Worm (Caenorhabditis elegans): ENCODE results near the gene Y51A2A.4.

Gene Y51A2A.4

ce11 chrV:18265514-18265913 is 25.2 kb upstream of the Y51A2A.4 start:
- TF ChIP-seq cey-2 (tag; optimal IDR thresholded peaks at IDR 0.05; ENCODE audit: borderline replicate concordance, insufficient read depth) (no peak), aha-1 (tag) (peak; percentile 91)

ce11 chrV:18266238-18266637 is 24.5 kb upstream of the Y51A2A.4 start, which contains the start of gene R10E8.6:
R10E8.6 (minus strand) TSS chrV:18266391.
- TF ChIP-seq sdz-12 (GFP tag; optimal IDR thresholded peaks at IDR 0.05) (no peak), php-3 (GFP tag; IDR thresholded peaks at IDR 0.05) (peak; percentile 93), hlh-11 (tag; optimal IDR thresholded peaks at IDR 0.05) (peak; percentile 63), ceh-20 (GFP tag; IDR thresholded peaks at IDR 0.05) (no peak), nhr-10 (tag; optimal IDR thresholded peaks at IDR 0.05) (no peak), dmd-6 (GFP tag; IDR thresholded peaks at IDR 0.05) (peak; percentile 45), dve-1 (tag; optimal IDR thresholded peaks at IDR 0.05; ENCODE audit: insufficient read depth) (peak; percentile 57), lin-13 (GFP tag; optimal IDR thresholded peaks at IDR 0.05) (no peak), aha-1 (tag) (peak; percentile 79), daf-12 (tag; optimal IDR thresholded peaks at IDR 0.05) (no peak), nhr-28 (tag; optimal IDR thresholded peaks at IDR 0.05) (peak; percentile 35), daf-16 (GFP tag; optimal IDR thresholded peaks at IDR 0.05) (no peak), daf-16 (tag; optimal IDR thresholded peaks at IDR 0.05) (peak; percentile 33)

ce11 chrV:18268744-18269143 is 22.0 kb upstream of the Y51A2A.4 start, which contains the start of gene fbxa-213:
fbxa-213 (minus strand) TSS chrV:18268844.
- TF ChIP-seq unc-62 (GFP tag; optimal IDR thresholded peaks at IDR 0.05 in 1 of 2): peak in 1 of 2 experiments; percentile 55
- TF ChIP-seq unc-62 (tag; optimal IDR thresholded peaks at IDR 0.05): no peak
- TF ChIP-seq daf-8 (GFP tag; IDR thresholded peaks at IDR 0.05): no peak

ce11 chrV:18269885-18270284 is 20.9 kb upstream of the Y51A2A.4 start, which contains the start of gene skr-6:
skr-6 (minus strand) TSS chrV:18269985.
- TF ChIP-seq tra-1 (GFP tag; IDR thresholded peaks at IDR 0.05): no peak
- no peak for TF ChIP-seq nhr-41 (GFP tag; IDR thresholded peaks at IDR 0.05)
- TF ChIP-seq mdt-29 (GFP tag; IDR thresholded peaks at IDR 0.05): no peak
- no peak for TF ChIP-seq lin-39 (tag; optimal IDR thresholded peaks at IDR 0.05)
- no peak for TF ChIP-seq pqm-1 (tag; optimal IDR thresholded peaks at IDR 0.05)
- TF ChIP-seq zfp-3 (GFP tag; conservative IDR thresholded peaks at IDR 0.05): no peak
- no peak for TF ChIP-seq aha-1 (tag)
- no peak for TF ChIP-seq snpc-4 (tag; optimal IDR thresholded peaks at IDR 0.05)
- no peak for TF ChIP-seq daf-8 (GFP tag; IDR thresholded peaks at IDR 0.05)
- no peak for TF ChIP-seq dve-1 (tag; optimal IDR thresholded peaks at IDR 0.05; ENCODE audit: insufficient read depth)
- TF ChIP-seq lim-7 (GFP tag; IDR thresholded peaks at IDR 0.05): no peak
- no peak for TF ChIP-seq nhr-28 (tag; optimal IDR thresholded peaks at IDR 0.05)
- no peak for TF ChIP-seq nhr-76 (tag; optimal IDR thresholded peaks at IDR 0.05)
- TF ChIP-seq unc-39 (tag; optimal IDR thresholded peaks at IDR 0.05): no peak
- no peak for TF ChIP-seq set-16 (GFP tag; IDR thresholded peaks at IDR 0.05)
- TF ChIP-seq saeg-2 (GFP tag; IDR thresholded peaks at IDR 0.05): no peak
- no peak for TF ChIP-seq pha-4 (GFP tag; IDR thresholded peaks at IDR 0.05)
- TF ChIP-seq pha-4 (tag; optimal IDR thresholded peaks at IDR 0.05): no peak
- TF ChIP-seq spr-3 (GFP tag; optimal IDR thresholded peaks at IDR 0.05): no peak
- no peak for TF ChIP-seq nhr-11 (tag; optimal IDR thresholded peaks at IDR 0.05)
- TF ChIP-seq nhr-48 (tag; optimal IDR thresholded peaks at IDR 0.05): no peak

- TF ChIP-seq nhr-77 (tag; optimal IDR thresholded peaks at IDR 0.05): no peak
- no peak for TF ChIP-seq F26F4.8 (GFP tag; conservative IDR thresholded peaks at IDR 0.05)
- TF ChIP-seq ztf-7 (tag; optimal IDR thresholded peaks at IDR 0.05): no peak
- no peak for TF ChIP-seq hif-1 (tag; optimal IDR thresholded peaks at IDR 0.05)
- TF ChIP-seq php-3 (GFP tag; IDR thresholded peaks at IDR 0.05): no peak
- no peak for TF ChIP-seq mxl-3 (GFP tag; optimal IDR thresholded peaks at IDR 0.05)
- no peak for TF ChIP-seq ceh-44 (GFP tag; IDR thresholded peaks at IDR 0.05)
- no peak for TF ChIP-seq daf-19 (GFP tag; conservative IDR thresholded peaks at IDR 0.05)
- no peak for TF ChIP-seq tag-97 (GFP tag; IDR thresholded peaks at IDR 0.05)
- TF ChIP-seq vab-7 (GFP tag; IDR thresholded peaks at IDR 0.05): no peak
Observed at ce11 chrV:18270403-18270802, 20.3 kb upstream of the Y51A2A.4 start, which contains the start of gene Y37H2C.4. Y37H2C.4 (plus strand) TSS chrV:18270703.
